Fruit fly (Drosophila melanogaster) whole organism, wandering third instar larva: Measurements from ENCODE around the gene RhoGAP16F.
A peak's percentile ranks its signal among the peaks of the same experiment; 100 is the strongest.

ENCODE experiments used
- Abd-B ChIP-seq: fragments of >200 bp; optimal IDR thresholded peaks from 2 replicates; lab custom pipeline; 2017; ENCODE audit warnings: missing biosample characterization, missing genetic modification characterization
- CG32264 ChIP-seq: fragments of 200-800 bp; sonication (Bioruptor generic); optimal IDR thresholded peaks from 2 replicates; lab custom pipeline; 2016; ENCODE audit warnings: missing biosample characterization, missing genetic modification characterization
- CG9705 ChIP-seq: fragments of 200-800 bp; sonication (Bioruptor generic); optimal IDR thresholded peaks from 2 replicates; lab custom pipeline; 2018; ENCODE audit warnings: missing biosample characterization, mild to moderate bottlenecking, missing genetic modification characterization
- CrebA ChIP-seq: fragments of 200-800 bp; sonication (Bioruptor generic); optimal IDR thresholded peaks from 2 replicates; lab custom pipeline; 2016; ENCODE audit warnings: missing biosample characterization, mild to moderate bottlenecking, missing genetic modification characterization, borderline replicate concordance
- Dfd ChIP-seq: fragments of >200 bp; optimal IDR thresholded peaks from 2 replicates; lab custom pipeline; 2017; ENCODE audit warnings: missing biosample characterization, missing genetic modification characterization
- Dif ChIP-seq: fragments of 200-275, 200-300 bp; sonication (Bioruptor generic); optimal IDR thresholded peaks from 2 replicates; lab custom pipeline; 2018; ENCODE audit warnings: missing biosample characterization, missing genetic modification characterization; ENCODE audit not compliant: partially characterized antibody
- GATAd ChIP-seq: sonication (Bioruptor generic); optimal IDR thresholded peaks from 2 replicates; lab custom pipeline; 2016; ENCODE audit warnings: missing biosample characterization, missing genetic modification characterization
- HLH106 ChIP-seq: fragments of 200-800 bp; optimal IDR thresholded peaks from 3 replicates; lab custom pipeline; 2019; ENCODE audit warnings: missing biosample characterization, mild to moderate bottlenecking, missing genetic modification characterization, moderate library complexity
- Hnf4 ChIP-seq: fragments of 200-800 bp; sonication (Bioruptor generic); optimal IDR thresholded peaks from 2 replicates; lab custom pipeline; 2016; ENCODE audit warnings: missing biosample characterization, mild to moderate bottlenecking, missing genetic modification characterization
- Hr78 ChIP-seq: fragments of >200 bp; optimal IDR thresholded peaks from 2 replicates; lab custom pipeline; 2017; ENCODE audit warnings: missing biosample characterization, missing genetic modification characterization
- Hr83 ChIP-seq: fragments of 200-300 bp; sonication (Bioruptor generic); optimal IDR thresholded peaks from 2 replicates; lab custom pipeline; 2016; ENCODE audit warnings: missing biosample characterization, mild to moderate bottlenecking, missing genetic modification characterization, moderate library complexity; ENCODE audit not compliant: poor library complexity, severe bottlenecking
- Jra ChIP-seq: sonication (Bioruptor generic); optimal IDR thresholded peaks from 2 replicates; lab custom pipeline; 2016; ENCODE audit warnings: missing biosample characterization, missing genetic modification characterization
- Mio ChIP-seq: sonication (Bioruptor generic); optimal IDR thresholded peaks from 2 replicates; lab custom pipeline; 2016; ENCODE audit warnings: missing biosample characterization, missing genetic modification characterization
- Myc ChIP-seq: fragments of >200 bp; optimal IDR thresholded peaks from 2 replicates; lab custom pipeline; 2017
- N ChIP-seq: fragments of >200 bp; optimal IDR thresholded peaks from 2 replicates; lab custom pipeline; 2018; ENCODE audit warnings: missing biosample characterization, missing external identifiers, missing genetic modification characterization
- OdsH ChIP-seq: fragments of 200-800 bp; sonication (Bioruptor generic); optimal IDR thresholded peaks from 2 replicates; lab custom pipeline; 2016; ENCODE audit warnings: missing biosample characterization, mild to moderate bottlenecking, missing genetic modification characterization
- Rel ChIP-seq, 2 experiments: fragments of 200-800 bp; sonication (Bioruptor generic) in 1 of 2; optimal IDR thresholded peaks; 2 replicates in 1 of 2; 3 replicates in 1 of 2; lab custom pipeline; 2016 to 2019; ENCODE audit warnings: mild to moderate bottlenecking in 2 of 2, missing biosample characterization in 2 of 2, missing genetic modification characterization in 2 of 2, moderate library complexity in 1 of 2
- Sp1 ChIP-seq: fragments of 200-800 bp; sonication (Bioruptor generic); optimal IDR thresholded peaks from 3 replicates; lab custom pipeline; 2019; ENCODE audit warnings: missing biosample characterization, mild to moderate bottlenecking, missing genetic modification characterization, moderate library complexity
- Vsx2 ChIP-seq: fragments of 200-300, 225-300 bp; sonication (Bioruptor generic); optimal IDR thresholded peaks from 2 replicates; lab custom pipeline; 2018; ENCODE audit warnings: missing biosample characterization, missing genetic modification characterization; ENCODE audit not compliant: partially characterized antibody
- br ChIP-seq: fragments of 200-800 bp; sonication (Bioruptor generic); optimal IDR thresholded peaks from 2 replicates; lab custom pipeline; 2016; ENCODE audit warnings: missing biosample characterization, missing genetic modification characterization
- brk ChIP-seq: fragments of 200-800 bp; sonication (Bioruptor generic); optimal IDR thresholded peaks from 2 replicates; lab custom pipeline; 2016; ENCODE audit warnings: missing biosample characterization, mild to moderate bottlenecking, missing genetic modification characterization
- dl ChIP-seq, 2 experiments: fragments of 175-275, 200-275 bp in 1 of 2; fragments of 200-275 bp in 1 of 2; sonication (Bioruptor generic); optimal IDR thresholded peaks; lab custom pipeline; 2018; ENCODE audit warnings: mild to moderate bottlenecking in 2 of 2, missing biosample characterization in 2 of 2, missing genetic modification characterization in 2 of 2, moderate library complexity in 2 of 2; ENCODE audit not compliant: partially characterized antibody in 2 of 2, insufficient read depth in 1 of 2
- dmrt93B ChIP-seq: fragments of 200-800 bp; sonication (Bioruptor generic); optimal IDR thresholded peaks from 2 replicates; lab custom pipeline; 2018; ENCODE audit warnings: missing biosample characterization, mild to moderate bottlenecking, missing genetic modification characterization
- dsf ChIP-seq: sonication (Bioruptor generic); optimal IDR thresholded peaks from 2 replicates; lab custom pipeline; 2016; ENCODE audit warnings: missing biosample characterization, missing genetic modification characterization, borderline replicate concordance
- ey ChIP-seq: fragments of 200-800 bp; sonication (Bioruptor generic); optimal IDR thresholded peaks from 2 replicates; lab custom pipeline; 2016; ENCODE audit warnings: missing biosample characterization, missing genetic modification characterization
- foxo ChIP-seq, 2 experiments: fragments of 200-800 bp; sonication (Bioruptor generic); optimal IDR thresholded peaks; 2 replicates in 1 of 2; 3 replicates in 1 of 2; lab custom pipeline; 2016 to 2017; ENCODE audit warnings: missing biosample characterization in 2 of 2, missing genetic modification characterization in 2 of 2
- fru ChIP-seq: fragments of 200-800 bp; sonication (Bioruptor generic); optimal IDR thresholded peaks from 3 replicates; lab custom pipeline; 2016; ENCODE audit warnings: missing biosample characterization, mild to moderate bottlenecking, missing genetic modification characterization
- h ChIP-seq: fragments of 200-800 bp; sonication (Bioruptor generic); optimal IDR thresholded peaks from 3 replicates; lab custom pipeline; 2016; ENCODE audit warnings: missing biosample characterization, mild to moderate bottlenecking, missing genetic modification characterization
- jim ChIP-seq: fragments of 175-275, 200-325 bp; sonication (Bioruptor generic); optimal IDR thresholded peaks from 2 replicates; lab custom pipeline; 2016; ENCODE audit warnings: missing biosample characterization, mild to moderate bottlenecking, missing genetic modification characterization
- lola ChIP-seq: fragments of >200 bp; optimal IDR thresholded peaks from 2 replicates; lab custom pipeline; 2017; ENCODE audit warnings: missing biosample characterization, missing genetic modification characterization
- pan ChIP-seq: fragments of >200 bp; optimal IDR thresholded peaks from 2 replicates; lab custom pipeline; 2017
- psq ChIP-seq: fragments of 200-800 bp; sonication (Bioruptor generic); optimal IDR thresholded peaks from 3 replicates; lab custom pipeline; 2017; ENCODE audit warnings: missing biosample characterization, mild to moderate bottlenecking, missing genetic modification characterization, moderate library complexity
- rgr ChIP-seq: fragments of 200-800 bp; sonication (Bioruptor generic); optimal IDR thresholded peaks from 3 replicates; lab custom pipeline; 2016; ENCODE audit warnings: missing biosample characterization, mild to moderate bottlenecking, missing genetic modification characterization
- sage ChIP-seq: fragments of 200-800 bp; sonication (Bioruptor generic); optimal IDR thresholded peaks from 2 replicates; lab custom pipeline; 2016; ENCODE audit warnings: missing biosample characterization, mild to moderate bottlenecking, missing genetic modification characterization
- sv ChIP-seq: fragments of 200-800 bp; sonication (Bioruptor generic); optimal IDR thresholded peaks from 3 replicates; lab custom pipeline; 2016; ENCODE audit warnings: missing biosample characterization, missing genetic modification characterization
- tai ChIP-seq: sonication (Bioruptor generic); optimal IDR thresholded peaks from 2 replicates; lab custom pipeline; 2016; ENCODE audit warnings: missing biosample characterization, missing genetic modification characterization
- usp ChIP-seq: fragments of >200 bp; optimal IDR thresholded peaks from 2 replicates; lab custom pipeline; 2017; ENCODE audit warnings: missing biosample characterization, missing genetic modification characterization
- woc ChIP-seq: sonication (Bioruptor generic); optimal IDR thresholded peaks from 2 replicates; lab custom pipeline; 2016; ENCODE audit warnings: missing biosample characterization, mild to moderate bottlenecking, missing genetic modification characterization

RhoGAP16F gene

dm6 chrX:18092810-18093222 lies at the start of gene RhoGAP16F:
RhoGAP16F (plus strand) TSS chrX:18093145.
- TF ChIP-seq usp (no peak), fru (GFP tag; lab: Kevin White, UChicago) (peak; percentile 86), Mio (GFP tag; lab: Kevin White, UChicago) (no peak), rgr (GFP tag; lab: Kevin White, UChicago) (peak; percentile 87), jim (no peak), Vsx2 (GFP tag; lab: Kevin White, UChicago) (no peak), pan (lab: Kevin White, UChicago) (peak; percentile 77), OdsH (GFP tag; lab: Kevin White, UChicago) (peak; percentile 80), GATAd (peak; percentile 34), dsf (no peak), CG9705 (GFP tag; lab: Kevin White, UChicago) (peak; percentile 68), brk (GFP tag; lab: Kevin White, UChicago) (no peak), sv (GFP tag; lab: Kevin White, UChicago) (peak; percentile 85), tai (GFP tag; lab: Kevin White, UChicago) (no peak), woc (peak; percentile 89), h (peak; percentile 89), dl (GFP tag; optimal IDR thresholded peaks at IDR 0.05; lab: Kevin White, UChicago; ENCODE audit: insufficient read depth in 1 of 2, partially characterized antibody in 2 of 2) (no peak), Hnf4 (GFP tag; lab: Kevin White, UChicago) (peak; percentile 86), Hr78 (GFP tag; lab: Kevin White, UChicago) (no peak), HLH106 (tag; lab: Kevin White, UChicago) (peak; percentile 84), sage (GFP tag; lab: Kevin White, UChicago) (no peak), br (peak; percentile 79), psq (GFP tag; lab: Kevin White, UChicago) (peak; percentile 74), foxo (GFP tag; optimal IDR thresholded peaks at IDR 0.05; lab: Kevin White, UChicago) (peak in 1 of 2 experiments; percentile 88), CG32264 (GFP tag; lab: Kevin White, UChicago) (peak; percentile 20), ey (GFP tag; lab: Kevin White, UChicago) (peak; percentile 75), lola (GFP tag; lab: Kevin White, UChicago) (no peak), dmrt93B (GFP tag; lab: Kevin White, UChicago) (peak; percentile 72), N (GFP tag; lab: Kevin White, UChicago) (no peak), Jra (GFP tag; lab: Kevin White, UChicago) (peak; percentile 73), Abd-B (GFP tag; lab: Kevin White, UChicago) (no peak), Dfd (GFP tag; lab: Kevin White, UChicago) (no peak), Sp1 (GFP tag; lab: Kevin White, UChicago) (peak; percentile 80), Hr83 (GFP tag; lab: Kevin White, UChicago) (peak; percentile 7), CrebA (GFP tag; lab: Kevin White, UChicago) (no peak), Rel (GFP tag; optimal IDR thresholded peaks at IDR 0.05; lab: Kevin White, UChicago) (no peak), Rel (tag; optimal IDR thresholded peaks at IDR 0.05; lab: Kevin White, UChicago) (peak; percentile 65), Myc (lab: Kevin White, UChicago) (no peak), Dif (no peak)

dm6 chrX:18043691-18044090 lies 49.3 kb upstream of the RhoGAP16F start, which contains the start of gene CG15373:
CG15373 (plus strand) TSS chrX:18043991.
- TF ChIP-seq ey (GFP tag; lab: Kevin White, UChicago) = no peak
- no peak for TF ChIP-seq Dif
- TF ChIP-seq GATAd = no peak
- TF ChIP-seq lola (GFP tag; lab: Kevin White, UChicago) = no peak

- TF ChIP-seq sv (GFP tag; lab: Kevin White, UChicago) = no peak
- TF ChIP-seq h = no peak
- TF ChIP-seq Vsx2 (GFP tag; lab: Kevin White, UChicago) = no peak
- no peak for TF ChIP-seq Myc (lab: Kevin White, UChicago)
- no peak for TF ChIP-seq Rel (GFP tag; optimal IDR thresholded peaks at IDR 0.05; lab: Kevin White, UChicago)
- TF ChIP-seq Rel (tag; optimal IDR thresholded peaks at IDR 0.05; lab: Kevin White, UChicago) = no peak
Observed at dm6 chrX:18052135-18052534, 40.8 kb upstream of the RhoGAP16F start.
